Fruit fly (Drosophila melanogaster) whole organism, embryonic: ENCODE data around the gene CG11409.

ENCODE experiments used
- HLH4C ChIP-seq: fragments of 200-800 bp; sonication (Bioruptor generic); IDR thresholded peaks from 3 replicates; pipeline ENCODE4 v1.3.6; 2022; ENCODE audit warnings: missing biosample characterization, missing genetic modification characterization; ENCODE audit not compliant: partially characterized antibody
- Stat92E ChIP-seq, 3 experiments: fragments of >200 bp in 2 of 3; fragments of 200-800 bp in 1 of 3; sonication (Bioruptor generic) in 1 of 3; optimal IDR thresholded peaks; 2 replicates each; lab custom pipeline; 2017 to 2019; ENCODE audit warnings: missing biosample characterization in 3 of 3, missing genetic modification characterization in 3 of 3, mild to moderate bottlenecking in 1 of 3, moderate library complexity in 1 of 3
- ssp ChIP-seq: fragments of 200-800 bp; sonication (Bioruptor generic); IDR thresholded peaks from 2 replicates; pipeline ENCODE4 v1.3.6; 2022; ENCODE audit warnings: missing biosample characterization, missing genetic modification characterization
- stc ChIP-seq: fragments of 200-800 bp; sonication (Bioruptor generic); IDR thresholded peaks from 2 replicates; pipeline ENCODE4 v1.3.6; 2022; ENCODE audit warnings: missing biosample characterization, missing genetic modification characterization

DNA sequence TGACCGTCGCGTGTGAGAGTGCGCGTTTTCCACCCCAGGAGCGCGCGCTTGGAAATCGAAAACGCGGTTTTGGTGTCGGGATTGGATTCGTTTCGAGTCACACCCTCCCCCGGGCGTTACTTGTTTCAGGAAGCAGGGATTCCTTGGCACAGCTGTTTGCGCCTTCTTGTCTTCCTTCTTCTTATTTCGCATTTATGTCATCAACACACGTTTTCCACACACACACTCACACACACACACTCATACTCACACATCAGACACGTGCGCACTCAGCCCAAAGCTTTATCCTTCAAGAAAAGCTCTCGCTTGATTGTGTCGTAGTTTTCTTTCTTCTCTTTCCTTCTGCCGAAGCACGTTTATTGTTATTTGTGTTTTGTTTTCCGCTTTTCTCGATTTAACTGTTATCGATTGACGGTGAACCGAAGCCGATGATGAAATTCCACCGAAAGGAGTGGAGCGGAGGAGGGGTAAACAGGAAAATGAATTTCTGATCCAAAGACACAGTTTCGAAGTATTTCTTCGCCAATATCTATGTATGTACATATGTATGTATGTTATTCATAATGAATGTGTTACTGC, 40.1 kb upstream of the CG11409 start:
- no peak for TF ChIP-seq stc
- no peak for TF ChIP-seq HLH4C
- no peak for TF ChIP-seq ssp (GFP tag; lab: Robert Waterston, UW)
- TF ChIP-seq Stat92E (GFP tag; optimal IDR thresholded peaks at IDR 0.05; lab: Kevin White, UChicago), result no peak
